Worm (Caenorhabditis elegans) whole organism, L4 larva: ENCODE measurements around the gene kap-1.

Experiments used
- F37D6.2 ChIP-seq: sonication (generic microtip); optimal IDR thresholded peaks from 2 replicates; lab custom pipeline; 2016; ENCODE audit warnings: mild to moderate bottlenecking, missing genetic modification characterization, missing compliant biosample characterization
- R02D3.7 ChIP-seq: fragments of 150-350 bp; sonication (generic microtip); optimal IDR thresholded peaks from 3 replicates; lab custom pipeline; 2014; ENCODE audit warnings: missing biosample characterization, missing genetic modification characterization
- T20F7.1 ChIP-seq: fragments of 200-800 bp; sonication (Bioruptor generic); optimal IDR thresholded peaks from 2 replicates; lab custom pipeline; 2018; ENCODE audit warnings: mild to moderate bottlenecking, missing genetic modification characterization, missing compliant biosample characterization
- aly-2 ChIP-seq: sonication (generic microtip); optimal IDR thresholded peaks from 2 replicates; lab custom pipeline; 2018; ENCODE audit warnings: missing biosample characterization, missing genetic modification characterization
- ceh-32 ChIP-seq: sonication (generic microtip); optimal IDR thresholded peaks from 2 replicates; lab custom pipeline; 2016; ENCODE audit warnings: mild to moderate bottlenecking, missing genetic modification characterization, missing compliant biosample characterization; ENCODE audit not compliant: poor library complexity
- ceh-62 ChIP-seq: sonication (generic microtip); optimal IDR thresholded peaks from 2 replicates; lab custom pipeline; 2017; ENCODE audit warnings: missing biosample characterization, missing genetic modification characterization
- ces-1 ChIP-seq: fragments of 150-350 bp; sonication (generic microtip); optimal IDR thresholded peaks from 4 replicates; lab custom pipeline; 2014; ENCODE audit warnings: missing biosample characterization, missing genetic modification reagents, missing genetic modification characterization
- daf-16 ChIP-seq, 3 experiments: sonication (generic microtip); optimal IDR thresholded peaks; 2 replicates each; lab custom pipeline; 2016 to 2017; ENCODE audit warnings: missing genetic modification characterization in 3 of 3, missing genetic modification reagents in 3 of 3, mild to moderate bottlenecking in 2 of 3, missing compliant biosample characterization in 2 of 3, missing biosample characterization in 1 of 3, moderate library complexity in 1 of 3
- dmd-6 ChIP-seq: fragments of 200-800 bp; sonication (Bioruptor generic); IDR thresholded peaks from 2 replicates; pipeline ENCODE4 v1.3.6; 2022; ENCODE audit warnings: missing genetic modification reagents, missing genetic modification characterization, missing compliant biosample characterization
- dmd-9 ChIP-seq: fragments of 200-800 bp; sonication (Bioruptor generic); IDR thresholded peaks from 2 replicates; pipeline ENCODE4 v1.3.6; 2022; ENCODE audit warnings: missing genetic modification reagents, missing genetic modification characterization, missing compliant biosample characterization
- dpl-1 ChIP-seq: fragments of 150-350 bp; optimal IDR thresholded peaks from 2 replicates; lab custom pipeline; 2014; ENCODE audit warnings: missing biosample characterization, missing genetic modification reagents, missing genetic modification characterization
- dve-1 ChIP-seq: sonication (generic microtip); optimal IDR thresholded peaks from 2 replicates; lab custom pipeline; 2017; ENCODE audit warnings: antibody characterized with exemption, mild to moderate bottlenecking, missing genetic modification characterization, missing compliant biosample characterization; ENCODE audit not compliant: insufficient read depth
- hif-1 ChIP-seq, 2 experiments: sonication (generic microtip); optimal IDR thresholded peaks; 2 replicates each; lab custom pipeline; 2016 to 2017; ENCODE audit warnings: missing compliant biosample characterization in 2 of 2, missing genetic modification characterization in 2 of 2, missing genetic modification reagents in 2 of 2, missing genotype in 2 of 2, mild to moderate bottlenecking in 1 of 2
- hlh-11 ChIP-seq: fragments of 200-800 bp; sonication (Bioruptor generic); optimal IDR thresholded peaks from 2 replicates; lab custom pipeline; 2018; ENCODE audit warnings: mild to moderate bottlenecking, missing genetic modification characterization, missing compliant biosample characterization
- lim-7 ChIP-seq: fragments of 200-800 bp; sonication (Bioruptor generic); IDR thresholded peaks from 2 replicates; pipeline ENCODE4 v1.3.6; 2022; ENCODE audit warnings: missing genetic modification characterization, missing compliant biosample characterization
- lin-15B ChIP-seq: fragments of 150-350 bp; sonication (generic microtip); optimal IDR thresholded peaks from 3 replicates; lab custom pipeline; 2014; ENCODE audit warnings: missing biosample characterization, missing genetic modification characterization
- lin-29 ChIP-seq: fragments of 200-800 bp; sonication (Bioruptor generic); IDR thresholded peaks from 2 replicates; pipeline ENCODE4 v1.3.6; 2022; ENCODE audit warnings: missing genetic modification reagents, missing genetic modification characterization, missing compliant biosample characterization
- lin-39 ChIP-seq: fragments of 150-350 bp; optimal IDR thresholded peaks from 2 replicates; lab custom pipeline; 2014; ENCODE audit warnings: missing biosample characterization, missing genetic modification reagents, missing genetic modification characterization
- lsy-2 ChIP-seq, 2 experiments: fragments of 150-350 bp in 1 of 2; sonication (generic microtip) in 1 of 2; optimal IDR thresholded peaks; 2 replicates each; lab custom pipeline; 2014 to 2017; ENCODE audit warnings: missing biosample characterization in 2 of 2, missing genetic modification characterization in 2 of 2
- madf-5 ChIP-seq, 2 experiments: fragments of 200-800 bp; sonication (Bioruptor generic); IDR thresholded peaks; 2 replicates each; pipeline ENCODE4 v1.3.6; 2022; ENCODE audit warnings: missing compliant biosample characterization in 2 of 2, missing genetic modification characterization in 2 of 2
- madf-9 ChIP-seq: fragments of 200-800 bp; sonication (Bioruptor generic); conservative IDR thresholded peaks from 2 replicates; pipeline ENCODE4 v1.3.6; 2022; ENCODE audit warnings: missing genetic modification reagents, missing genetic modification characterization, missing compliant biosample characterization
- mdl-1 ChIP-seq, 2 experiments: fragments of 150-350 bp in 1 of 2; sonication (generic microtip) in 1 of 2; optimal IDR thresholded peaks; 2 replicates each; lab custom pipeline; 2014 to 2017; ENCODE audit warnings: missing biosample characterization in 2 of 2, missing genetic modification characterization in 2 of 2
- mep-1 ChIP-seq: fragments of 150-350 bp; sonication (generic microtip); optimal IDR thresholded peaks from 3 replicates; lab custom pipeline; 2014; ENCODE audit warnings: missing biosample characterization, missing genetic modification characterization
- mes-2 ChIP-seq: sonication (generic microtip); optimal IDR thresholded peaks from 2 replicates; lab custom pipeline; 2016; ENCODE audit warnings: missing genotype, mild to moderate bottlenecking, missing genetic modification characterization, missing compliant biosample characterization; ENCODE audit not compliant: poor library complexity, severe bottlenecking
- mxl-3 ChIP-seq: fragments of 200-800 bp; sonication (Bioruptor generic); optimal IDR thresholded peaks from 2 replicates; lab custom pipeline; 2018; ENCODE audit warnings: mild to moderate bottlenecking, missing genetic modification characterization, missing compliant biosample characterization
- nhr-25 ChIP-seq: sonication (generic microtip); optimal IDR thresholded peaks from 2 replicates; lab custom pipeline; 2017; ENCODE audit warnings: missing genetic modification characterization, mild to moderate bottlenecking, missing compliant biosample characterization, antibody characterized with exemption, moderate library complexity, borderline replicate concordance; ENCODE audit not compliant: insufficient read depth
- nhr-28 ChIP-seq: fragments of 150-350 bp; optimal IDR thresholded peaks from 2 replicates; lab custom pipeline; 2014; ENCODE audit warnings: missing biosample characterization, missing genetic modification characterization
- nhr-6 ChIP-seq: fragments of 150-350 bp; optimal IDR thresholded peaks from 2 replicates; lab custom pipeline; 2014; ENCODE audit warnings: missing biosample characterization, missing genetic modification characterization
- nhr-77 ChIP-seq: fragments of 150-350 bp; optimal IDR thresholded peaks from 2 replicates; lab custom pipeline; 2014; ENCODE audit warnings: missing biosample characterization, missing genetic modification characterization
- pha-4 ChIP-seq, 2 experiments: fragments of 150-350 bp in 1 of 2; fragments of 200-800 bp in 1 of 2; sonication (Bioruptor generic) in 1 of 2; IDR thresholded peaks in 1 of 2; optimal IDR thresholded peaks in 1 of 2; 2 replicates each; pipeline versions ENCODE4 v1.3.6 to Lab custom; 2014 to 2022; ENCODE audit warnings: missing genetic modification characterization in 2 of 2, missing genetic modification reagents in 2 of 2, missing biosample characterization in 1 of 2, missing compliant biosample characterization in 1 of 2
- pqm-1 ChIP-seq: sonication (generic microtip); optimal IDR thresholded peaks from 2 replicates; lab custom pipeline; 2017; ENCODE audit warnings: missing biosample characterization, missing genetic modification characterization
- sdz-12 ChIP-seq: fragments of 200-800 bp; sonication (Bioruptor generic); optimal IDR thresholded peaks from 2 replicates; lab custom pipeline; 2018; ENCODE audit warnings: mild to moderate bottlenecking, missing genetic modification characterization, missing compliant biosample characterization
- snpc-1.2 ChIP-seq: fragments of 200-800 bp; sonication (Bioruptor generic); IDR thresholded peaks from 2 replicates; pipeline ENCODE4 v1.3.6; 2022; ENCODE audit warnings: missing genetic modification reagents, missing genetic modification characterization, missing compliant biosample characterization
- spr-3 ChIP-seq: fragments of 200-800 bp; sonication (Bioruptor generic); optimal IDR thresholded peaks from 2 replicates; lab custom pipeline; 2018; ENCODE audit warnings: mild to moderate bottlenecking, missing genetic modification characterization, missing compliant biosample characterization
- unc-62 ChIP-seq, 3 experiments: fragments of 150-350 bp in 1 of 3; sonication (generic microtip); optimal IDR thresholded peaks in 2 of 3; peaks in 1 of 3; 1 replicate in 1 of 3; 2 replicates in 2 of 3; lab custom pipeline; 2014 to 2017; ENCODE audit warnings: missing biosample characterization in 3 of 3, missing genetic modification characterization in 3 of 3, missing genetic modification reagents in 3 of 3, missing genotype in 1 of 3
- zag-1 ChIP-seq: fragments of 150-350 bp; optimal IDR thresholded peaks from 2 replicates; lab custom pipeline; 2014; ENCODE audit warnings: missing biosample characterization, missing genetic modification characterization
- zfp-3 ChIP-seq: fragments of 200-800 bp; sonication (Bioruptor generic); conservative IDR thresholded peaks from 2 replicates; pipeline ENCODE4 v1.3.6; 2022; ENCODE audit warnings: missing genetic modification reagents, missing genetic modification characterization, missing compliant biosample characterization
- zip-11 ChIP-seq: fragments of 200-800 bp; sonication (Bioruptor generic); IDR thresholded peaks from 2 replicates; pipeline ENCODE4 v1.3.6; 2022; ENCODE audit warnings: missing genetic modification characterization, missing compliant biosample characterization

The kap-1 gene

ce11 chrIII:7297045-7297680 is 41.5 kb upstream of the kap-1 start:
- TF ChIP-seq hif-1 (tag; optimal IDR thresholded peaks at IDR 0.05; lab: Kevin White, UChicago) = no peak
- no peak for TF ChIP-seq dpl-1 (GFP tag; lab: Kevin White, UChicago)
- TF ChIP-seq nhr-77 (tag; lab: Kevin White, UChicago) = no peak
- peak; percentile 22 for TF ChIP-seq mep-1 (tag; lab: Kevin White, UChicago)
- TF ChIP-seq madf-5 (GFP tag; IDR thresholded peaks at IDR 0.05; lab: Robert Waterston, UW) = no peak
- TF ChIP-seq hlh-11 (tag; lab: Kevin White, UChicago) = peak; percentile 10
- TF ChIP-seq T20F7.1 (GFP tag; lab: Kevin White, UChicago) = peak; percentile 19
- no peak for TF ChIP-seq nhr-25 (tag; lab: Kevin White, UChicago)
- TF ChIP-seq dmd-9 = no peak
- TF ChIP-seq lin-15B (tag; lab: Kevin White, UChicago) = no peak
- TF ChIP-seq madf-9 (GFP tag; lab: Robert Waterston, UW) = no peak
- TF ChIP-seq nhr-6 (tag; lab: Kevin White, UChicago) = no peak
- TF ChIP-seq sdz-12 (GFP tag; lab: Kevin White, UChicago) = no peak
- TF ChIP-seq spr-3 = no peak
- peak; percentile 18 for TF ChIP-seq mes-2 (tag; lab: Kevin White, UChicago)
- no peak for TF ChIP-seq R02D3.7
- TF ChIP-seq dmd-6 = peak; percentile 33; the same call in 1 of the 2 replicates
- no peak for TF ChIP-seq F37D6.2
- no peak for TF ChIP-seq lin-29 (GFP tag; lab: Robert Waterston, UW)
- TF ChIP-seq mxl-3 (GFP tag; lab: Kevin White, UChicago) = peak; percentile 24
- TF ChIP-seq ces-1 (GFP tag; lab: Kevin White, UChicago) = no peak
- peak in 1 of 2 experiments; percentile 93 for TF ChIP-seq unc-62 (GFP tag; optimal IDR thresholded peaks at IDR 0.05 in 1 of 2; lab: Kevin White, UChicago)
- no peak for TF ChIP-seq unc-62 (tag; optimal IDR thresholded peaks at IDR 0.05; lab: Kevin White, UChicago)
- TF ChIP-seq lin-39 (tag; lab: Kevin White, UChicago) = no peak
- TF ChIP-seq pqm-1 = no peak
- no peak for TF ChIP-seq ceh-62
- no peak for TF ChIP-seq pha-4 (GFP tag; IDR thresholded peaks at IDR 0.05; lab: Robert Waterston, UW)
- TF ChIP-seq pha-4 (tag; optimal IDR thresholded peaks at IDR 0.05; lab: Kevin White, UChicago) = no peak
- no peak for TF ChIP-seq zip-11 (GFP tag; lab: Robert Waterston, UW)
- peak; percentile 14 for TF ChIP-seq nhr-28 (tag; lab: Kevin White, UChicago)
- TF ChIP-seq snpc-1.2 (GFP tag; lab: Robert Waterston, UW) = no peak
- TF ChIP-seq zag-1 = no peak
- TF ChIP-seq lsy-2 (tag; optimal IDR thresholded peaks at IDR 0.05; lab: Kevin White, UChicago) = peak in 1 of 2 experiments; percentile 4
- TF ChIP-seq dve-1 (tag; lab: Kevin White, UChicago) = peak; percentile 1
- TF ChIP-seq aly-2 (tag; lab: Kevin White, UChicago) = no peak
- TF ChIP-seq mdl-1 (tag; optimal IDR thresholded peaks at IDR 0.05; lab: Kevin White, UChicago) = peak in 1 of 2 experiments; percentile 27
- TF ChIP-seq daf-16 (GFP tag; optimal IDR thresholded peaks at IDR 0.05; lab: Kevin White, UChicago) = no peak
- no peak for TF ChIP-seq daf-16 (tag; optimal IDR thresholded peaks at IDR 0.05; lab: Kevin White, UChicago)
- TF ChIP-seq zfp-3 = no peak
- TF ChIP-seq ceh-32 (tag; lab: Kevin White, UChicago) = no peak
- TF ChIP-seq lim-7 (GFP tag; lab: Robert Waterston, UW) = no peak
